Worm (Caenorhabditis elegans): ENCODE measurements around the gene egas-1.

ce11 chrV:18592448-18592847 is 47.7 kb upstream of the egas-1 start, which contains the start of gene grdn-1:
- TF ChIP-seq hnd-1 (tag; optimal IDR thresholded peaks at IDR 0.05) (no peak), scrt-1 (GFP tag; IDR thresholded peaks at IDR 0.05) (no peak), flt-1 (GFP tag; IDR thresholded peaks at IDR 0.05) (no peak)

Measured in whole organism, early embryonic.